Worm (Caenorhabditis elegans) whole organism, mixed stage, embryonic: ENCODE data around the gene F38B7.3.

Experiments
- blmp-1 ChIP-seq: fragments of 150-350 bp; optimal IDR thresholded peaks from 2 replicates; lab custom pipeline; 2014; ENCODE audit warnings: missing biosample characterization, missing genetic modification characterization
- elt-3 ChIP-seq: fragments of 150-350 bp; optimal IDR thresholded peaks from 2 replicates; lab custom pipeline; 2014; ENCODE audit warnings: missing biosample characterization, missing genetic modification characterization
- hlh-1 ChIP-seq: fragments of 150-350 bp; optimal IDR thresholded peaks from 2 replicates; lab custom pipeline; 2014; ENCODE audit warnings: missing biosample characterization, missing genetic modification reagents, missing genetic modification characterization
- lsy-2 ChIP-seq: fragments of 150-350 bp; optimal IDR thresholded peaks from 2 replicates; lab custom pipeline; 2014; ENCODE audit warnings: missing biosample characterization, missing genetic modification characterization
- nhr-12 ChIP-seq: fragments of 150-350 bp; optimal IDR thresholded peaks from 2 replicates; lab custom pipeline; 2014; ENCODE audit warnings: missing biosample characterization, missing genetic modification characterization
- nhr-237 ChIP-seq: fragments of 150-350 bp; optimal IDR thresholded peaks from 2 replicates; lab custom pipeline; 2014; ENCODE audit warnings: missing biosample characterization, missing genetic modification characterization
- nhr-28 ChIP-seq: fragments of 150-350 bp; optimal IDR thresholded peaks from 2 replicates; lab custom pipeline; 2014; ENCODE audit warnings: missing biosample characterization, missing genetic modification characterization
- nhr-76 ChIP-seq: sonication (generic microtip); optimal IDR thresholded peaks from 2 replicates; lab custom pipeline; 2017; ENCODE audit warnings: missing biosample characterization, missing genetic modification characterization
- pha-4 ChIP-seq: fragments of 150-350 bp; optimal IDR thresholded peaks from 2 replicates; lab custom pipeline; 2018; ENCODE audit warnings: missing biosample characterization, missing genetic modification reagents, missing genetic modification characterization
- snpc-4 ChIP-seq: fragments of 150-350 bp; optimal IDR thresholded peaks from 2 replicates; lab custom pipeline; 2014; ENCODE audit warnings: missing biosample characterization, missing genetic modification characterization
- unc-120 ChIP-seq: sonication (generic microtip); optimal IDR thresholded peaks from 2 replicates; lab custom pipeline; 2017; ENCODE audit warnings: missing genetic modification characterization, missing compliant biosample characterization; ENCODE audit not compliant: poor library complexity, severe bottlenecking
- unc-62 ChIP-seq: fragments of 150-350 bp; optimal IDR thresholded peaks from 2 replicates; lab custom pipeline; 2014; ENCODE audit warnings: missing biosample characterization, missing genetic modification reagents, missing genetic modification characterization
- ztf-11 ChIP-seq: fragments of 150-350 bp; optimal IDR thresholded peaks from 2 replicates; lab custom pipeline; 2014; ENCODE audit warnings: missing biosample characterization, missing genetic modification characterization

DNA sequence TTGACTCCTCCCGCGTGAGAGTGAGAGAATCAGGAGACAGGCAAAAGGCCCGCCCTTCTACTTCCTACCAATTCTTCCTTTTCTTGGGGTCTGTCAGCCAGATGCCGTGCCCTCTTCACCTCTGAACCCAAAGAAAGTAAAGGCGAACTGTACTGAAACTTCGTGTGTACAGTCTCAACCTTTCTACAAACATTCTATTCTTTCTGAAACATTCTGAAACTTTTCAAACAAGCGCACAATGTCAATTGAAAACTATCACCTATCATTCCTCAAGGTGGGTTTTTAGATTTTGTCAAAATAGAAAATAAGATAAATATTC lies 16.4 kb upstream of the F38B7.3 start:
- no peak for TF ChIP-seq elt-3 (tag; lab: Kevin White, UChicago)
- TF ChIP-seq nhr-28 (tag; lab: Kevin White, UChicago): no peak
- TF ChIP-seq nhr-12: no peak
- TF ChIP-seq unc-62 (GFP tag; lab: Kevin White, UChicago): no peak
- TF ChIP-seq nhr-76 (tag; lab: Kevin White, UChicago): no peak
- no peak for TF ChIP-seq nhr-237 (tag; lab: Kevin White, UChicago)
- TF ChIP-seq snpc-4 (tag; lab: Kevin White, UChicago): no peak
- no peak for TF ChIP-seq lsy-2 (tag; lab: Kevin White, UChicago)
- no peak for TF ChIP-seq pha-4 (tag; lab: Kevin White, UChicago)
- TF ChIP-seq blmp-1 (tag; lab: Kevin White, UChicago): no peak
- TF ChIP-seq unc-120 (tag; lab: Kevin White, UChicago): no peak
- TF ChIP-seq hlh-1 (tag; lab: Kevin White, UChicago): no peak
- no peak for TF ChIP-seq ztf-11 (tag; lab: Kevin White, UChicago)
